Worm (Caenorhabditis elegans): ENCODE data around the gene cht-6.
A peak's percentile ranks its signal among the peaks of the same experiment; 100 is the strongest.

The cht-6 gene

DNA sequence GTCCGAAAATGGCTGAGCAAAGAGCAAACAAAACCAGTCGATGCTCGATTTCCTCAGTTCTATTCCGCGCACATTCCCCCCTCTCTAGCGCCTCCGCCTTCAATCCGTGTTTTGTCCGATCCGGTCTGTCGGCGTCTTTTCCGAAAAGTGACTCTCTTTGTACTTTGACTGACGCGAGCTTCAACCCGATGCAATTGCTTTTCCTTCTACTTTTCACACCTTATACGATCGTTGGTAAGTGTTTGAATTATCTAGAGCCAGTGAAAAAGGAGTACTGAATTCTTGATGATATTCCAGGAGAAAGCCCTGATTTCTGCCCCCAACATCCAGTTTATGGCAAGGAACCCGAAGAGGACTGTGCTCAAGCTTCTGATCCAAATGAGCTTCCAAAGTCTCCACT, at the start of gene cht-6:
TSS of gene cht-6 (plus strand) at position 9 of the 400 bp plus-strand sequence.
- TF ChIP-seq unc-62 (GFP tag; optimal IDR thresholded peaks at IDR 0.05 in 1 of 2) (peak in 1 of 2 experiments; percentile 93), unc-62 (tag; optimal IDR thresholded peaks at IDR 0.05) (no peak), nhr-111 (GFP tag; optimal IDR thresholded peaks at IDR 0.05) (no peak)

DNA sequence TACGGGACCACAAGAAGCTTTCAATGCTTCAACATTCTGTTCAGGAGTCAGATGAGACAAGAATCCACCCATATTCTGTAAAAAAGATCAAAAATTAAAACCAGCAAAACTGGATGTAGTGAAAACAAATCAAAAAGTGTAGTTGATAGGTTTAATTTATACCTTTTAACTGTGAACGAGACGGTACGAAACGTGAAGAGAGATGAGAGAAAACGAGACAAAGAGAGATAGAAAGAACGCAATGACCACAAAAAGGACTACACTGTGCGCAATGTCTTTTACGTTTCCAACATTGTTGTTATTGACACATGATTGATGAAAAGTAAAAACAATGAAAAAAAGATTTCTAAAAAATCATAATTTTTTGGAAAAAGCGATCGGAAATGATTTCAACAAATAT, 49.2 kb upstream of the cht-6 start, which contains the start of gene cest-33:
TSS of gene cest-33 (minus strand) at position 75 of the 400 bp plus-strand sequence.
- TF ChIP-seq hlh-11 (tag; optimal IDR thresholded peaks at IDR 0.05) (peak; percentile 17), rbr-2 (tag; optimal IDR thresholded peaks at IDR 0.05) (no peak), mep-1 (tag; optimal IDR thresholded peaks at IDR 0.05) (peak; percentile 4), nhr-28 (tag; optimal IDR thresholded peaks at IDR 0.05) (peak; percentile 99), pqm-1 (tag; optimal IDR thresholded peaks at IDR 0.05) (no peak), mes-2 (tag; optimal IDR thresholded peaks at IDR 0.05; ENCODE audit: poor library complexity, severe bottlenecking) (peak; percentile 12), daf-16 (GFP tag; optimal IDR thresholded peaks at IDR 0.05) (no peak), daf-16 (tag; optimal IDR thresholded peaks at IDR 0.05) (peak; percentile 55), cey-2 (tag; optimal IDR thresholded peaks at IDR 0.05; ENCODE audit: borderline replicate concordance, insufficient read depth) (peak; percentile 58), dmd-6 (GFP tag; IDR thresholded peaks at IDR 0.05) (peak; percentile 35), lin-15B (tag; optimal IDR thresholded peaks at IDR 0.05) (no peak), dmd-9 (GFP tag; IDR thresholded peaks at IDR 0.05) (no peak), dve-1 (tag; optimal IDR thresholded peaks at IDR 0.05; ENCODE audit: insufficient read depth) (peak; percentile 36), unc-39 (tag; optimal IDR thresholded peaks at IDR 0.05) (no peak), arid-1 (GFP tag; conservative IDR thresholded peaks at IDR 0.05) (no peak), T26A8.4 (GFP tag; IDR thresholded peaks at IDR 0.05) (no peak), aha-1 (tag) (no peak), hlh-30 (tag; optimal IDR thresholded peaks at IDR 0.05; ENCODE audit: insufficient read depth) (peak; percentile 20), duxl-1 (tag; optimal IDR thresholded peaks at IDR 0.05; ENCODE audit: poor library complexity) (no peak), dmd-8 (GFP tag; IDR thresholded peaks at IDR 0.05) (no peak), nhr-77 (tag; optimal IDR thresholded peaks at IDR 0.05) (peak; percentile 4)

DNA sequence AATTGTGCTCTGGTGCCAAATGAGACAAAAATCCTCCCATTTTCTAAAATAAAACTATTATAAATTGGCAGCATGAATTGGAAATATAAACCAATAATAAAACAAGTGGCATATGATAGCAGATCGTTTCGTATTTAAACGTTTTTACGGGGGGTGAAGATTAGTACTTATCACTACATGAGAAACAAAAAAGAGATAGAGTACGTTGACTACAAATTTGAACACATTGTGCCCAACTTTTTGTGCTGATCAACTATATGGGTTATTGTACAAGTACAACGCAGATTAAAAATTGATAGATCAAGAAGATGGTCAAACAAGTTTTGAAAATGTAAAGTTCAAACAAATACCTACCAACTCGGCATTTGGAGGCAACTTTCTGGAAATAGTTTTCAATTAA, 46.3 kb upstream of the cht-6 start:
- TF ChIP-seq lin-13 (GFP tag; optimal IDR thresholded peaks at IDR 0.05) (no peak), daf-12 (tag; optimal IDR thresholded peaks at IDR 0.05) (no peak), unc-62 (GFP tag; optimal IDR thresholded peaks at IDR 0.05 in 1 of 2) (no peak), unc-62 (tag; optimal IDR thresholded peaks at IDR 0.05) (no peak), nhr-28 (tag; optimal IDR thresholded peaks at IDR 0.05) (peak; percentile 93)

DNA sequence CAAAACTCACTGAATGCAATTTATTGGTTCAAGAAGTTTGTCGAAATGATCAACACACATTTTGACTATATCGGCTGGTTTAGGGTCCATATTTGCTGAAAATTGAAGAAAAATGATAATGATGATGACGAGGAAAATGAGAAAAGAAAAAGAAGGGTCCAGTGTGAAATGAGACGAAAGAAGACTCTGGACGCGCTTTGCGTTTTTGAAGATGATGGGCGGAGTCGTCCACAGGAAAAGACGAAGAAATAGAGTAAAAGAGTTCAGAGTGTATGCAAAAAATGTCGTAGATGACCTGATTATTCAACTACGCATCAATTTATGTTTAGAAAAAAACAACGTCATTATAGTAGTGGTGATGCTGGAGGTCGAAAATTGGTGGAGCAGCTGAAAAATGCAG, 39.9 kb upstream of the cht-6 start, which contains the start of gene F13H6.5:
TSS of gene F13H6.5 (minus strand) at position 101 of the 400 bp plus-strand sequence.
- no peak for TF ChIP-seq daf-12 (tag; optimal IDR thresholded peaks at IDR 0.05)
- no peak for TF ChIP-seq mdt-29 (GFP tag; IDR thresholded peaks at IDR 0.05)
- TF ChIP-seq zfp-2 (tag; optimal IDR thresholded peaks at IDR 0.05) = no peak
- no peak for TF ChIP-seq nhr-48 (tag; optimal IDR thresholded peaks at IDR 0.05)
- TF ChIP-seq dve-1 (tag; optimal IDR thresholded peaks at IDR 0.05; ENCODE audit: insufficient read depth) = no peak
- no peak for TF ChIP-seq F10B5.3 (tag; optimal IDR thresholded peaks at IDR 0.05)
- no peak for TF ChIP-seq T20F7.1 (GFP tag; optimal IDR thresholded peaks at IDR 0.05)
- TF ChIP-seq gei-8 (GFP tag; optimal IDR thresholded peaks at IDR 0.05) = no peak
- TF ChIP-seq tag-97 (GFP tag; IDR thresholded peaks at IDR 0.05) = no peak
- no peak for TF ChIP-seq ceh-44 (GFP tag; IDR thresholded peaks at IDR 0.05)
- no peak for TF ChIP-seq ces-1 (GFP tag; optimal IDR thresholded peaks at IDR 0.05)
- no peak for TF ChIP-seq nhr-28 (tag; optimal IDR thresholded peaks at IDR 0.05)
